Fruit fly (Drosophila melanogaster): ENCODE measurements around the gene CG13901.
A peak's percentile ranks its signal among the peaks of the same experiment; 100 is the strongest.

CG13901 gene

dm6 chr3L:804557-805260 lies 32.9 kb downstream of the CG13901 start (continued):
- TF ChIP-seq CG34422 (GFP tag; IDR thresholded peaks at IDR 0.05), result no peak
- peak in 1 of 2 experiments; percentile 30 for TF ChIP-seq chif (GFP tag; optimal IDR thresholded peaks at IDR 0.05)
- peak; percentile 23 for TF ChIP-seq Ssrp (tag; optimal IDR thresholded peaks at IDR 0.05)
- TF ChIP-seq danr (GFP tag; IDR thresholded peaks at IDR 0.05), result no peak
- TF ChIP-seq CG6689 (GFP tag; IDR thresholded peaks at IDR 0.05), result 0 out of 2 replicates have a peak, but pooled peaks have one; percentile 31
- TF ChIP-seq phol (tag; optimal IDR thresholded peaks at IDR 0.05), result peak; percentile 42
- no peak for TF ChIP-seq trh (GFP tag; optimal IDR thresholded peaks at IDR 0.05)
- TF ChIP-seq Hmx (GFP tag; optimal IDR thresholded peaks at IDR 0.05), result no peak
- TF ChIP-seq zen (tag; optimal IDR thresholded peaks at IDR 0.05), result peak; percentile 12
- peak; percentile 10 for TF ChIP-seq CG1233 (GFP tag; optimal IDR thresholded peaks at IDR 0.05)
- TF ChIP-seq schlank (tag; optimal IDR thresholded peaks at IDR 0.05), result no peak
- TF ChIP-seq Hmr (GFP tag; optimal IDR thresholded peaks at IDR 0.05), result peak; percentile 11
- TF ChIP-seq gsb-n (tag; optimal IDR thresholded peaks at IDR 0.05), result peak; percentile 59
- peak; percentile 42 for TF ChIP-seq CG17829 (tag; optimal IDR thresholded peaks at IDR 0.05)
- no peak for TF ChIP-seq Trl (optimal IDR thresholded peaks at IDR 0.05)
- TF ChIP-seq Trl (GFP tag; optimal IDR thresholded peaks at IDR 0.05), result no peak
- peak; percentile 43 for TF ChIP-seq CG12391 (tag; optimal IDR thresholded peaks at IDR 0.05)
- 0 out of 2 replicates have a peak, but pooled peaks have one; percentile 10 for TF ChIP-seq Oaz (GFP tag; IDR thresholded peaks at IDR 0.05)
- TF ChIP-seq twi (tag; optimal IDR thresholded peaks at IDR 0.05), result peak; percentile 7
- no peak for TF ChIP-seq prd (optimal IDR thresholded peaks at IDR 0.05)
- TF ChIP-seq prd (GFP tag; IDR thresholded peaks at IDR 0.05), result peak; percentile 63; the same call in 2 of the 3 replicates
- TF ChIP-seq ttk (GFP tag; IDR thresholded peaks at IDR 0.05), result 0 out of 2 replicates have a peak, but pooled peaks have one; percentile 17
- peak; percentile 43 for TF ChIP-seq PHDP (tag; optimal IDR thresholded peaks at IDR 0.05)
- peak; percentile 48 for TF ChIP-seq Blimp-1 (GFP tag; optimal IDR thresholded peaks at IDR 0.05)
- TF ChIP-seq slbo (GFP tag; IDR thresholded peaks at IDR 0.05), result no peak
- no peak for TF ChIP-seq CG12769 (tag; optimal IDR thresholded peaks at IDR 0.05)
- no peak for TF ChIP-seq CG11723 (GFP tag; optimal IDR thresholded peaks at IDR 0.05)
- no peak for TF ChIP-seq Chrac-16 (GFP tag; optimal IDR thresholded peaks at IDR 0.05)
- TF ChIP-seq CrebB (tag; optimal IDR thresholded peaks at IDR 0.05), result no peak
- TF ChIP-seq ara (GFP tag; IDR thresholded peaks at IDR 0.05), result peak; percentile 44; the same call in 1 of the 2 replicates
- no peak for TF ChIP-seq D19B (GFP tag; optimal IDR thresholded peaks at IDR 0.05)
- 0 out of 2 replicates have a peak, but pooled peaks have one; percentile 19 for TF ChIP-seq lmd (GFP tag; IDR thresholded peaks at IDR 0.05)
- peak; percentile 50 for TF ChIP-seq CG11504 (tag; optimal IDR thresholded peaks at IDR 0.05)
- TF ChIP-seq sim (GFP tag; IDR thresholded peaks at IDR 0.05), result no peak
- peak; percentile 56; the same call in 2 of the 3 replicates for TF ChIP-seq row (GFP tag; IDR thresholded peaks at IDR 0.05)
- TF ChIP-seq CG4707 (GFP tag; optimal IDR thresholded peaks at IDR 0.05), result peak; percentile 80
- no peak for TF ChIP-seq pzg (GFP tag; optimal IDR thresholded peaks at IDR 0.05)
- peak in 1 of 2 experiments; percentile 18 for TF ChIP-seq Pdp1 (GFP tag; optimal IDR thresholded peaks at IDR 0.05)
- peak; percentile 79 for TF ChIP-seq MBD-R2 (GFP tag; IDR thresholded peaks at IDR 0.05)
- TF ChIP-seq kay (GFP tag; optimal IDR thresholded peaks at IDR 0.05), result no peak
- no peak for TF ChIP-seq ap (GFP tag; IDR thresholded peaks at IDR 0.05)
- peak in 1 of 3 experiments; percentile 53 for TF ChIP-seq lola (GFP tag; optimal IDR thresholded peaks at IDR 0.05)
- no peak for TF ChIP-seq fd64A (GFP tag; optimal IDR thresholded peaks at IDR 0.05)
- TF ChIP-seq CG12942 (GFP tag; optimal IDR thresholded peaks at IDR 0.05), result no peak
- peak; percentile 29 for TF ChIP-seq lab (GFP tag; optimal IDR thresholded peaks at IDR 0.05)
- TF ChIP-seq tna (GFP tag; IDR thresholded peaks at IDR 0.05; ENCODE audit: partially characterized antibody), result no peak
- no peak for TF ChIP-seq pb (GFP tag; optimal IDR thresholded peaks at IDR 0.05)
- TF ChIP-seq CG4854 (GFP tag; optimal IDR thresholded peaks at IDR 0.05), result no peak
- TF ChIP-seq nau (GFP tag; optimal IDR thresholded peaks at IDR 0.05), result no peak

All from whole organism, embryonic.